Fruit fly (Drosophila melanogaster): ENCODE measurements around the gene baz.

- no peak for TF ChIP-seq psq (optimal IDR thresholded peaks at IDR 0.05)
- TF ChIP-seq Myc (optimal IDR thresholded peaks at IDR 0.05), result no peak
- TF ChIP-seq Sin3A (optimal IDR thresholded peaks at IDR 0.05), result no peak
- TF ChIP-seq ttk (optimal IDR thresholded peaks at IDR 0.05), result no peak
- no peak for TF ChIP-seq h (optimal IDR thresholded peaks at IDR 0.05)
These were observed 38.2 kb upstream of the baz start for dm6 chrX:17121600-17121999.

Data from Kc167 (cell line).